Fruit fly (Drosophila melanogaster) whole organism, embryonic: ENCODE results near the gene CG18622.

Experiments
- Abd-B ChIP-seq: fragments of 200-800 bp; sonication (Bioruptor generic); optimal IDR thresholded peaks from 2 replicates; lab custom pipeline; 2018; ENCODE audit warnings: missing biosample characterization, mild to moderate bottlenecking, missing genetic modification characterization, moderate library complexity
- Atf6 ChIP-seq: fragments of 200-800 bp; sonication (Bioruptor generic); IDR thresholded peaks from 2 replicates; pipeline ENCODE4 v1.3.6; 2022; ENCODE audit warnings: missing biosample characterization, missing genetic modification characterization
- Bgb ChIP-seq: fragments of 200-800 bp; sonication (Bioruptor generic); IDR thresholded peaks from 2 replicates; pipeline ENCODE4 v1.3.6; 2022; ENCODE audit warnings: missing biosample characterization, missing genetic modification characterization; ENCODE audit not compliant: partially characterized antibody
- BtbVII ChIP-seq: fragments of 200-800 bp; sonication (Bioruptor generic); optimal IDR thresholded peaks from 3 replicates; lab custom pipeline; 2017; ENCODE audit warnings: missing biosample characterization, mild to moderate bottlenecking, missing genetic modification characterization
- CG11085 ChIP-seq: fragments of 200-800 bp; sonication (Bioruptor generic); IDR thresholded peaks from 2 replicates; pipeline ENCODE4 v1.3.6; 2022; ENCODE audit warnings: missing biosample characterization, missing genetic modification characterization
- CG11560 ChIP-seq: fragments of 200-800 bp; sonication (Bioruptor generic); IDR thresholded peaks from 3 replicates; pipeline ENCODE4 v1.3.6; 2022; ENCODE audit warnings: missing biosample characterization, missing genetic modification characterization
- CG17385 ChIP-seq: fragments of 200-800 bp; sonication (Bioruptor generic); optimal IDR thresholded peaks from 3 replicates; lab custom pipeline; 2018; ENCODE audit warnings: missing biosample characterization, mild to moderate bottlenecking, missing genetic modification characterization
- CG2712 ChIP-seq: fragments of 200-800 bp; optimal IDR thresholded peaks from 3 replicates; lab custom pipeline; 2019; ENCODE audit warnings: missing biosample characterization, mild to moderate bottlenecking, missing genetic modification characterization, moderate library complexity
- CG3065 ChIP-seq: fragments of 200-800 bp; sonication (Bioruptor generic); optimal IDR thresholded peaks from 2 replicates; lab custom pipeline; 2016; ENCODE audit warnings: missing biosample characterization, missing genetic modification characterization
- CG32772 ChIP-seq: fragments of 200-800 bp; sonication (Bioruptor generic); IDR thresholded peaks from 2 replicates; pipeline ENCODE4 v1.3.6; 2022; ENCODE audit warnings: missing biosample characterization, missing genetic modification characterization
- CG33557 ChIP-seq: fragments of 200-800 bp; sonication (Bioruptor generic); optimal IDR thresholded peaks from 2 replicates; lab custom pipeline; 2019; ENCODE audit warnings: missing biosample characterization, mild to moderate bottlenecking, missing genetic modification characterization, moderate library complexity
- CG34376 ChIP-seq: fragments of 200-800 bp; sonication (Bioruptor generic); optimal IDR thresholded peaks from 2 replicates; lab custom pipeline; 2018; ENCODE audit warnings: missing biosample characterization, mild to moderate bottlenecking, missing genetic modification characterization
- CG42726 ChIP-seq: fragments of 200-800 bp; sonication (Bioruptor generic); IDR thresholded peaks from 2 replicates; pipeline ENCODE4 v1.3.6; 2022; ENCODE audit warnings: missing biosample characterization, missing genetic modification characterization; ENCODE audit not compliant: partially characterized antibody
- CG4617 ChIP-seq: fragments of 200-800 bp; sonication (Bioruptor generic); optimal IDR thresholded peaks from 3 replicates; lab custom pipeline; 2016; ENCODE audit warnings: missing biosample characterization, missing genetic modification characterization, borderline replicate concordance
- CG6765 ChIP-seq: fragments of 200-800 bp; sonication (Bioruptor generic); optimal IDR thresholded peaks from 3 replicates; lab custom pipeline; 2017; ENCODE audit warnings: missing biosample characterization, mild to moderate bottlenecking, missing genetic modification characterization
- CG7372 ChIP-seq: fragments of 200-800 bp; sonication (Bioruptor generic); IDR thresholded peaks from 2 replicates; pipeline ENCODE4 v1.3.6; 2022; ENCODE audit warnings: missing biosample characterization, missing genetic modification characterization
- CG7556 ChIP-seq: fragments of 200-800 bp; sonication (Bioruptor generic); optimal IDR thresholded peaks from 2 replicates; lab custom pipeline; 2017; ENCODE audit warnings: missing biosample characterization, mild to moderate bottlenecking, missing genetic modification characterization
- CG8281 ChIP-seq: fragments of 200-800 bp; sonication (Bioruptor generic); optimal IDR thresholded peaks from 2 replicates; lab custom pipeline; 2018; ENCODE audit warnings: missing biosample characterization, mild to moderate bottlenecking, missing genetic modification characterization, moderate library complexity
- CG8944 ChIP-seq: fragments of 200-800 bp; sonication (Bioruptor generic); optimal IDR thresholded peaks from 3 replicates; lab custom pipeline; 2016; ENCODE audit warnings: missing biosample characterization, missing genetic modification characterization
- CG9609 ChIP-seq: fragments of 200-800 bp; sonication (Bioruptor generic); optimal IDR thresholded peaks from 3 replicates; lab custom pipeline; 2016; ENCODE audit warnings: missing biosample characterization, missing genetic modification characterization
- CG9797 ChIP-seq: fragments of 200-800 bp; sonication (Bioruptor generic); optimal IDR thresholded peaks from 3 replicates; lab custom pipeline; 2018; ENCODE audit warnings: missing biosample characterization, mild to moderate bottlenecking, missing genetic modification characterization
- D ChIP-seq, 2 experiments: fragments of 200-800 bp in 1 of 2; fragments of >200 bp in 1 of 2; sonication (Bioruptor generic) in 1 of 2; optimal IDR thresholded peaks; 2 replicates in 1 of 2; 3 replicates in 1 of 2; lab custom pipeline; 2017; ENCODE audit warnings: mild to moderate bottlenecking in 1 of 2, missing biosample characterization in 1 of 2, missing genetic modification characterization in 1 of 2, missing genetic modification reagents in 1 of 2
- Dfd ChIP-seq, 2 experiments: fragments of >200 bp; optimal IDR thresholded peaks; 2 replicates each; lab custom pipeline; 2017; ENCODE audit warnings: missing biosample characterization in 2 of 2, missing genetic modification characterization in 2 of 2
- Elba2 ChIP-seq: fragments of 200-800 bp; sonication (Bioruptor generic); optimal IDR thresholded peaks from 3 replicates; lab custom pipeline; 2016; ENCODE audit warnings: missing biosample characterization, missing genetic modification characterization
- Ets97D ChIP-seq: fragments of 200-800 bp; sonication (Bioruptor generic); optimal IDR thresholded peaks from 3 replicates; lab custom pipeline; 2016; ENCODE audit warnings: missing biosample characterization, missing genetic modification characterization
- Fer3 ChIP-seq: fragments of 200-800 bp; sonication (Bioruptor generic); optimal IDR thresholded peaks from 2 replicates; lab custom pipeline; 2018; ENCODE audit warnings: missing biosample characterization, mild to moderate bottlenecking, missing genetic modification characterization, moderate library complexity
- Gug ChIP-seq: fragments of 200-800 bp; sonication (Bioruptor generic); IDR thresholded peaks from 4 replicates; pipeline ENCODE4 v1.3.6; 2022; ENCODE audit warnings: missing biosample characterization, missing genetic modification characterization
- Hand ChIP-seq: fragments of 200-800 bp; sonication (Bioruptor generic); optimal IDR thresholded peaks from 2 replicates; lab custom pipeline; 2017; ENCODE audit warnings: mild to moderate bottlenecking, missing biosample characterization, missing genetic modification reagents, missing genetic modification characterization
- Hr78 ChIP-seq, 2 experiments: fragments of 200-800 bp in 1 of 2; fragments of >200 bp in 1 of 2; sonication (Bioruptor generic) in 1 of 2; optimal IDR thresholded peaks; 2 replicates each; lab custom pipeline; 2017 to 2019; ENCODE audit warnings: missing biosample characterization in 2 of 2, missing genetic modification characterization in 2 of 2, mild to moderate bottlenecking in 1 of 2, moderate library complexity in 1 of 2
- Sin3A ChIP-seq: fragments of >200 bp; optimal IDR thresholded peaks from 2 replicates; lab custom pipeline; 2018
- Sox100B ChIP-seq: fragments of 200-800 bp; sonication (Bioruptor generic); optimal IDR thresholded peaks from 3 replicates; lab custom pipeline; 2018; ENCODE audit warnings: missing biosample characterization, mild to moderate bottlenecking, missing genetic modification characterization
- Trl ChIP-seq, 3 experiments: fragments of >200 bp in 2 of 3; fragments of 200-800 bp in 1 of 3; sonication (Bioruptor generic) in 1 of 3; optimal IDR thresholded peaks; 2 replicates in 1 of 3; 3 replicates in 2 of 3; lab custom pipeline; 2016 to 2017; ENCODE audit warnings: missing biosample characterization in 1 of 3, missing genetic modification characterization in 1 of 3
- amos ChIP-seq: fragments of 200-800 bp; sonication (Bioruptor generic); IDR thresholded peaks from 2 replicates; pipeline ENCODE4 v1.3.6; 2022; ENCODE audit warnings: missing biosample characterization, missing genetic modification characterization; ENCODE audit not compliant: partially characterized antibody
- chm ChIP-seq: fragments of 200-800 bp; sonication (Bioruptor generic); IDR thresholded peaks from 2 replicates; pipeline ENCODE4 v1.3.6; 2022; ENCODE audit warnings: missing biosample characterization, missing genetic modification characterization
- dimm ChIP-seq: fragments of 200-800 bp; sonication (Bioruptor generic); IDR thresholded peaks from 2 replicates; pipeline ENCODE4 v1.3.6; 2022; ENCODE audit warnings: missing biosample characterization, missing genetic modification characterization
- eve ChIP-seq, 2 experiments: fragments of >200 bp; optimal IDR thresholded peaks; 2 replicates each; lab custom pipeline; 2017; ENCODE audit warnings: missing biosample characterization in 2 of 2, missing genetic modification characterization in 2 of 2
- gce ChIP-seq: fragments of 200-800 bp; sonication (Bioruptor generic); IDR thresholded peaks from 3 replicates; pipeline ENCODE4 v1.3.6; 2022; ENCODE audit warnings: missing biosample characterization, missing genetic modification characterization
- insv ChIP-seq, 2 experiments: fragments of 200-800 bp; sonication (Bioruptor generic); optimal IDR thresholded peaks; 3 replicates each; lab custom pipeline; 2016 to 2018; ENCODE audit warnings: missing biosample characterization in 2 of 2, missing genetic modification characterization in 2 of 2
- lab ChIP-seq: fragments of 200-800 bp; sonication (Bioruptor generic); optimal IDR thresholded peaks from 3 replicates; lab custom pipeline; 2017; ENCODE audit warnings: missing biosample characterization, missing genetic modification characterization, mild to moderate bottlenecking, moderate library complexity, missing genetic modification reagents
- mld ChIP-seq: fragments of 200-800 bp; sonication (Bioruptor generic); IDR thresholded peaks from 3 replicates; pipeline ENCODE4 v1.3.6; 2022; ENCODE audit warnings: missing biosample characterization, missing genetic modification characterization; ENCODE audit not compliant: partially characterized antibody
- pita ChIP-seq: fragments of 200-800 bp; sonication (Bioruptor generic); optimal IDR thresholded peaks from 2 replicates; lab custom pipeline; 2017; ENCODE audit warnings: missing biosample characterization, mild to moderate bottlenecking, missing genetic modification characterization
- rib ChIP-seq: fragments of 200-800 bp; sonication (Bioruptor generic); IDR thresholded peaks from 2 replicates; pipeline ENCODE4 v1.3.6; 2022; ENCODE audit warnings: missing biosample characterization, missing genetic modification characterization
- scrt ChIP-seq: fragments of 200-800 bp; sonication (Bioruptor generic); optimal IDR thresholded peaks from 2 replicates; lab custom pipeline; 2018; ENCODE audit warnings: missing biosample characterization, mild to moderate bottlenecking, missing genetic modification characterization, moderate library complexity
- sim ChIP-seq: fragments of 200-800 bp; sonication (Bioruptor generic); IDR thresholded peaks from 2 replicates; pipeline ENCODE4 v1.3.6; 2022; ENCODE audit warnings: missing biosample characterization, missing genetic modification characterization
- sob ChIP-seq: fragments of 200-800 bp; sonication (Bioruptor generic); IDR thresholded peaks from 2 replicates; pipeline ENCODE4 v1.3.6; 2022; ENCODE audit warnings: missing biosample characterization, missing genetic modification characterization
- sqz ChIP-seq: fragments of 200-800 bp; sonication (Bioruptor generic); optimal IDR thresholded peaks from 3 replicates; lab custom pipeline; 2018; ENCODE audit warnings: missing biosample characterization, mild to moderate bottlenecking, missing genetic modification characterization
- tap ChIP-seq: fragments of 200-800 bp; optimal IDR thresholded peaks from 3 replicates; lab custom pipeline; 2019; ENCODE audit warnings: missing biosample characterization, mild to moderate bottlenecking, missing genetic modification characterization, moderate library complexity
- unpg ChIP-seq: fragments of 200-800 bp; sonication (Bioruptor generic); optimal IDR thresholded peaks from 3 replicates; lab custom pipeline; 2018; ENCODE audit warnings: missing biosample characterization, mild to moderate bottlenecking, missing genetic modification characterization, moderate library complexity
- wek ChIP-seq: fragments of 200-800 bp; sonication (Bioruptor generic); optimal IDR thresholded peaks from 3 replicates; lab custom pipeline; 2018; ENCODE audit warnings: missing biosample characterization, mild to moderate bottlenecking, missing genetic modification characterization, moderate library complexity

The CG18622 gene

DNA sequence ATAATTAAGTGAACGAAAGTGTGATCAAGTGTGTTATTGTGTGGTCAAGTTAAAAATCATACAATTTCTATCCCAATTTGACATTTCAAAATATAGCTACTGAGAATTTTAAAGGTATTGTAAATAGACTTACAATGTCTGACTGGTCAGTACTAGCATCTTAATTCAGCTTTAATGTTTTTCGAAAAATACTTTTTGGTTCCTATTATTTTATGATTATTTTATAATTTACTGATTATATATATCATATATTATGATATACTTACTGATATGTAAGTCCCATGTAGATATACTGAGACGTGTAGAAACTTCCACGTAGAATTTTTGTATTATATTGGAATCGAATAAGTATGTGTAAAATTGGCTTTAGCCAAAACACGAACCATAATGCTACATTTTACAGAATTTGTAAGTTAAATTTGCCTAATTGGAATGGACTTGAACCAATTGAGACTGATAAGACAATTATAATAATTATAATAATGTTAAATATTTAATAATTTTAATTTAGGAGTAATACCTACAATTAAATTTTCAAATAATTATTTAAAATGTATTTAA is 9.7 kb downstream of the CG18622 start, which contains the start of gene Actn3 (continued):
- TF ChIP-seq Bgb (peak; percentile 73), scrt (GFP tag; lab: Kevin White, UChicago) (no peak), unpg (GFP tag; lab: Kevin White, UChicago) (no peak), wek (GFP tag; lab: Kevin White, UChicago) (no peak), CG6765 (GFP tag; lab: Kevin White, UChicago) (no peak), Hand (GFP tag; lab: Kevin White, UChicago) (no peak), CG34376 (GFP tag; lab: Kevin White, UChicago) (no peak), Ets97D (GFP tag; lab: Kevin White, UChicago) (no peak), sob (no peak), Hr78 (GFP tag; optimal IDR thresholded peaks at IDR 0.05; lab: Kevin White, UChicago) (no peak), Trl (optimal IDR thresholded peaks at IDR 0.05; lab: Kevin White, UChicago) (no peak), Trl (GFP tag; optimal IDR thresholded peaks at IDR 0.05; lab: Kevin White, UChicago) (no peak), CG32772 (GFP tag; lab: Robert Waterston, UW) (no peak), CG17385 (GFP tag; lab: Kevin White, UChicago) (no peak), CG7556 (GFP tag; lab: Kevin White, UChicago) (no peak), insv (GFP tag; optimal IDR thresholded peaks at IDR 0.05; lab: Kevin White, UChicago) (peak in 1 of 2 experiments; percentile 100), eve (GFP tag; optimal IDR thresholded peaks at IDR 0.05; lab: Kevin White, UChicago) (no peak), CG4617 (GFP tag; lab: Kevin White, UChicago) (no peak), Sin3A (lab: Kevin White, UChicago) (no peak), lab (GFP tag; lab: Kevin White, UChicago) (no peak), CG11085 (GFP tag; lab: Robert Waterston, UW) (0 out of 2 replicates have a peak, but pooled peaks have one; percentile 7), chm (no peak), Dfd (GFP tag; optimal IDR thresholded peaks at IDR 0.05; lab: Kevin White, UChicago) (no peak), CG8281 (tag; lab: Kevin White, UChicago) (no peak), rib (GFP tag; lab: Robert Waterston, UW) (no peak), pita (GFP tag; lab: Kevin White, UChicago) (peak; percentile 71), dimm (GFP tag; lab: Robert Waterston, UW) (no peak), CG7372 (GFP tag; lab: Robert Waterston, UW) (no peak), CG9797 (GFP tag; lab: Kevin White, UChicago) (no peak), CG8944 (GFP tag; lab: Kevin White, UChicago) (no peak), Atf6 (GFP tag; lab: Robert Waterston, UW) (no peak), BtbVII (no peak), sqz (GFP tag; lab: Kevin White, UChicago) (no peak), Elba2 (peak; percentile 75), CG9609 (GFP tag; lab: Kevin White, UChicago) (no peak), sim (GFP tag; lab: Robert Waterston, UW) (no peak), Fer3 (no peak), gce (GFP tag; lab: Robert Waterston, UW) (no peak), tap (no peak), Sox100B (no peak), CG11560 (tag; lab: Robert Waterston, UW) (peak; percentile 78; the same call in 2 of the 3 replicates), CG3065 (GFP tag; lab: Kevin White, UChicago) (no peak), CG42726 (0 out of 2 replicates have a peak, but pooled peaks have one; percentile 38), CG33557 (GFP tag; lab: Kevin White, UChicago) (no peak), Abd-B (GFP tag; lab: Kevin White, UChicago) (peak; percentile 57), Gug (GFP tag; lab: Robert Waterston, UW) (no peak), D (optimal IDR thresholded peaks at IDR 0.05; lab: Kevin White, UChicago) (no peak), D (GFP tag; optimal IDR thresholded peaks at IDR 0.05; lab: Kevin White, UChicago) (no peak), CG2712 (no peak), mld (GFP tag; lab: Robert Waterston, UW) (no peak), amos (GFP tag; lab: Robert Waterston, UW) (peak; percentile 69)
